Worm (Caenorhabditis elegans) whole organism, L1 larva: ENCODE measurements around the gene C17G10.13.
A peak's percentile ranks its signal among the peaks of the same experiment; 100 is the strongest.

Source experiments
- Y116A8C.19 ChIP-seq: sonication (generic microtip); optimal IDR thresholded peaks from 2 replicates; lab custom pipeline; 2016; ENCODE audit warnings: missing compliant biosample characterization, missing genetic modification characterization, borderline replicate concordance
- aha-1 ChIP-seq: fragments of 150-350 bp; optimal IDR thresholded peaks from 2 replicates; lab custom pipeline; 2014; ENCODE audit warnings: missing biosample characterization, missing genetic modification characterization
- alr-1 ChIP-seq: fragments of 200-800 bp; sonication (Bioruptor generic); optimal IDR thresholded peaks from 2 replicates; lab custom pipeline; 2018; ENCODE audit warnings: borderline replicate concordance, mild to moderate bottlenecking, missing genetic modification characterization, missing compliant biosample characterization
- aly-2 ChIP-seq: fragments of 150-350 bp; optimal IDR thresholded peaks from 2 replicates; lab custom pipeline; 2014; ENCODE audit warnings: missing biosample characterization, missing genetic modification characterization
- blmp-1 ChIP-seq: fragments of 150-350 bp; optimal IDR thresholded peaks from 2 replicates; lab custom pipeline; 2014; ENCODE audit warnings: missing biosample characterization, missing genetic modification characterization
- ceh-63 ChIP-seq: fragments of 200-800 bp; sonication (Bioruptor generic); optimal IDR thresholded peaks from 2 replicates; lab custom pipeline; 2018; ENCODE audit warnings: mild to moderate bottlenecking, missing genetic modification characterization, missing compliant biosample characterization
- ceh-8 ChIP-seq: fragments of 200-800 bp; sonication (Bioruptor generic); optimal IDR thresholded peaks from 2 replicates; lab custom pipeline; 2018; ENCODE audit warnings: mild to moderate bottlenecking, missing genetic modification characterization, moderate library complexity, missing compliant biosample characterization
- ceh-82 ChIP-seq, 3 experiments: fragments of 150-350 bp in 1 of 3; sonication (generic microtip) in 2 of 3; optimal IDR thresholded peaks; 2 replicates each; lab custom pipeline; 2014 to 2017; ENCODE audit warnings: missing biosample characterization in 3 of 3, missing genetic modification characterization in 3 of 3
- ceh-88 ChIP-seq: fragments of 200-800 bp; sonication (Bioruptor generic); IDR thresholded peaks from 2 replicates; pipeline ENCODE4 v1.3.6; 2022; ENCODE audit warnings: missing genetic modification characterization, missing compliant biosample characterization
- ces-1 ChIP-seq: fragments of 150-350 bp; optimal IDR thresholded peaks from 2 replicates; lab custom pipeline; 2014; ENCODE audit warnings: missing biosample characterization, missing genetic modification reagents, missing genetic modification characterization
- dsc-1 ChIP-seq: sonication (generic microtip); optimal IDR thresholded peaks from 2 replicates; lab custom pipeline; 2016; ENCODE audit warnings: mild to moderate bottlenecking, missing genetic modification characterization, missing compliant biosample characterization
- efl-1 ChIP-seq, 4 experiments: fragments of 150-350 bp; optimal IDR thresholded peaks in 3 of 4; peaks in 1 of 4; 1 replicate in 1 of 4; 2 replicates in 3 of 4; lab custom pipeline; 2014; ENCODE audit warnings: missing biosample characterization in 2 of 4, missing genetic modification characterization in 2 of 4, missing genetic modification reagents in 2 of 4
- efl-3 ChIP-seq: fragments of 200-800 bp; sonication (Bioruptor generic); optimal IDR thresholded peaks from 2 replicates; lab custom pipeline; 2018; ENCODE audit warnings: mild to moderate bottlenecking, missing genetic modification characterization, missing compliant biosample characterization
- egl-13 ChIP-seq: sonication (generic microtip); optimal IDR thresholded peaks from 2 replicates; lab custom pipeline; 2016; ENCODE audit warnings: missing genotype, missing genetic modification reagents, missing genetic modification characterization, missing compliant biosample characterization
- egl-27 ChIP-seq, 2 experiments: fragments of 150-350 bp in 1 of 2; sonication (generic microtip); optimal IDR thresholded peaks; 3 replicates each; lab custom pipeline; 2017 to 2018; ENCODE audit warnings: missing biosample characterization in 2 of 2, missing genetic modification characterization in 2 of 2, missing genetic modification reagents in 2 of 2
- elt-2 ChIP-seq: sonication (generic microtip); optimal IDR thresholded peaks from 2 replicates; lab custom pipeline; 2016; ENCODE audit warnings: missing genetic modification characterization, mild to moderate bottlenecking, inconsistent platforms, missing compliant biosample characterization, missing genetic modification reagents
- elt-3 ChIP-seq, 6 experiments: fragments of 150-350 bp in 1 of 6; sonication (generic microtip); optimal IDR thresholded peaks; 2 replicates each; lab custom pipeline; 2017 to 2018; ENCODE audit warnings: missing biosample characterization in 6 of 6, missing genetic modification characterization in 6 of 6, inconsistent platforms in 1 of 6
- fkh-10 ChIP-seq: sonication (generic microtip); optimal IDR thresholded peaks from 2 replicates; lab custom pipeline; 2017; ENCODE audit warnings: missing biosample characterization, missing genetic modification reagents, missing genetic modification characterization
- fkh-8 ChIP-seq: sonication (generic microtip); optimal IDR thresholded peaks from 2 replicates; lab custom pipeline; 2016; ENCODE audit warnings: mild to moderate bottlenecking, missing genetic modification characterization, missing compliant biosample characterization
- fos-1 ChIP-seq: fragments of 150-350 bp; optimal IDR thresholded peaks from 2 replicates; lab custom pipeline; 2014; ENCODE audit warnings: missing biosample characterization, missing genetic modification characterization
- hlh-17 ChIP-seq: fragments of 200-800 bp; sonication (Bioruptor generic); optimal IDR thresholded peaks from 2 replicates; lab custom pipeline; 2018; ENCODE audit warnings: missing genetic modification characterization, mild to moderate bottlenecking, missing compliant biosample characterization, moderate library complexity, borderline replicate concordance
- hlh-4 ChIP-seq: sonication (generic microtip); optimal IDR thresholded peaks from 2 replicates; lab custom pipeline; 2016; ENCODE audit warnings: mild to moderate bottlenecking, missing genetic modification characterization, missing compliant biosample characterization
- hpl-2 ChIP-seq: fragments of 150-350 bp; optimal IDR thresholded peaks from 2 replicates; lab custom pipeline; 2014; ENCODE audit warnings: missing biosample characterization, missing genetic modification reagents, missing genetic modification characterization
- isw-1 ChIP-seq: fragments of 200-800 bp; sonication (Bioruptor generic); IDR thresholded peaks from 2 replicates; pipeline ENCODE4 v1.3.6; 2022; ENCODE audit warnings: missing genetic modification characterization, missing compliant biosample characterization
- jun-1 ChIP-seq: fragments of 150-350 bp; optimal IDR thresholded peaks from 2 replicates; lab custom pipeline; 2014; ENCODE audit warnings: missing biosample characterization, missing genetic modification reagents, missing genetic modification characterization
- lin-14 ChIP-seq: fragments of 200-800 bp; sonication (Bioruptor generic); optimal IDR thresholded peaks from 2 replicates; lab custom pipeline; 2018; ENCODE audit warnings: mild to moderate bottlenecking, missing genetic modification characterization, moderate library complexity, missing compliant biosample characterization
- lin-15B ChIP-seq: fragments of 150-350 bp; sonication (generic microtip); optimal IDR thresholded peaks from 3 replicates; lab custom pipeline; 2014; ENCODE audit warnings: missing biosample characterization, missing genetic modification characterization
- lir-3 ChIP-seq: sonication (generic microtip); optimal IDR thresholded peaks from 2 replicates; lab custom pipeline; 2016; ENCODE audit warnings: mild to moderate bottlenecking, missing genetic modification characterization, moderate library complexity, missing compliant biosample characterization; ENCODE audit not compliant: poor library complexity
- mab-9 ChIP-seq: fragments of 200-800 bp; sonication (Bioruptor generic); IDR thresholded peaks from 2 replicates; pipeline ENCODE4 v1.3.6; 2022; ENCODE audit warnings: missing genetic modification reagents, missing genetic modification characterization, missing compliant biosample characterization
- mdl-1 ChIP-seq, 2 experiments: fragments of 150-350 bp; optimal IDR thresholded peaks; 2 replicates each; lab custom pipeline; 2014 to 2017; ENCODE audit warnings: missing biosample characterization in 2 of 2, missing genetic modification characterization in 2 of 2, inconsistent platforms in 1 of 2
- mep-1 ChIP-seq: fragments of 150-350 bp; optimal IDR thresholded peaks from 2 replicates; lab custom pipeline; 2014; ENCODE audit warnings: missing biosample characterization, missing genetic modification characterization
- nhr-11 ChIP-seq: fragments of 150-350 bp; optimal IDR thresholded peaks from 2 replicates; lab custom pipeline; 2014; ENCODE audit warnings: missing biosample characterization, missing genetic modification characterization
- nhr-12 ChIP-seq: sonication (generic microtip); optimal IDR thresholded peaks from 2 replicates; lab custom pipeline; 2017; ENCODE audit warnings: missing biosample characterization, missing genetic modification characterization
- nhr-20 ChIP-seq: sonication (generic microtip); optimal IDR thresholded peaks from 2 replicates; lab custom pipeline; 2016; ENCODE audit warnings: mild to moderate bottlenecking, missing genetic modification characterization, missing compliant biosample characterization
- nhr-237 ChIP-seq: fragments of 150-350 bp; optimal IDR thresholded peaks from 2 replicates; lab custom pipeline; 2014; ENCODE audit warnings: missing biosample characterization, missing genetic modification characterization
- nhr-28 ChIP-seq: fragments of 150-350 bp; optimal IDR thresholded peaks from 2 replicates; lab custom pipeline; 2014; ENCODE audit warnings: missing biosample characterization, missing genetic modification characterization
- nhr-76 ChIP-seq: sonication (generic microtip); optimal IDR thresholded peaks from 2 replicates; lab custom pipeline; 2017; ENCODE audit warnings: missing biosample characterization, missing genetic modification characterization
- nhr-77 ChIP-seq: fragments of 150-350 bp; optimal IDR thresholded peaks from 2 replicates; lab custom pipeline; 2014; ENCODE audit warnings: missing biosample characterization, missing genetic modification characterization
- nhr-84 ChIP-seq: sonication (generic microtip); optimal IDR thresholded peaks from 2 replicates; lab custom pipeline; 2017; ENCODE audit warnings: missing biosample characterization, missing genetic modification characterization
- pqm-1 ChIP-seq: sonication (generic microtip); optimal IDR thresholded peaks from 3 replicates; lab custom pipeline; 2017; ENCODE audit warnings: missing biosample characterization, missing genetic modification characterization
- snpc-4 ChIP-seq: fragments of 150-350 bp; optimal IDR thresholded peaks from 2 replicates; lab custom pipeline; 2014; ENCODE audit warnings: missing biosample characterization, missing genetic modification characterization
- snu-23 ChIP-seq: sonication (generic microtip); optimal IDR thresholded peaks from 2 replicates; lab custom pipeline; 2016; ENCODE audit warnings: missing genetic modification characterization, missing compliant biosample characterization
- sptf-1 ChIP-seq: fragments of 150-350 bp; optimal IDR thresholded peaks from 2 replicates; lab custom pipeline; 2014; ENCODE audit warnings: missing biosample characterization, missing genetic modification characterization
- sup-37 ChIP-seq: fragments of 200-800 bp; sonication (Bioruptor generic); optimal IDR thresholded peaks from 2 replicates; lab custom pipeline; 2018; ENCODE audit warnings: mild to moderate bottlenecking, missing genetic modification characterization, missing compliant biosample characterization
- swsn-7 ChIP-seq: sonication (generic microtip); optimal IDR thresholded peaks from 2 replicates; lab custom pipeline; 2016; ENCODE audit warnings: missing genetic modification characterization, missing compliant biosample characterization
- tlp-1 ChIP-seq: fragments of 150-350 bp; optimal IDR thresholded peaks from 2 replicates; lab custom pipeline; 2014; ENCODE audit warnings: missing biosample characterization, missing genetic modification characterization
- unc-130 ChIP-seq: fragments of 150-350 bp; optimal IDR thresholded peaks from 2 replicates; lab custom pipeline; 2017; ENCODE audit warnings: missing biosample characterization, missing genetic modification characterization, inconsistent platforms
- unc-62 ChIP-seq: fragments of 150-350 bp; optimal IDR thresholded peaks from 2 replicates; lab custom pipeline; 2014; ENCODE audit warnings: missing biosample characterization, missing genetic modification reagents, missing genetic modification characterization
- unc-86 ChIP-seq: sonication (generic microtip); optimal IDR thresholded peaks from 2 replicates; lab custom pipeline; 2016; ENCODE audit warnings: missing genetic modification characterization, missing compliant biosample characterization
- vab-15 ChIP-seq: sonication (generic microtip); optimal IDR thresholded peaks from 2 replicates; lab custom pipeline; 2017; ENCODE audit warnings: missing genotype, mild to moderate bottlenecking, missing genetic modification characterization, missing compliant biosample characterization
- zag-1 ChIP-seq: fragments of 150-350 bp; optimal IDR thresholded peaks from 2 replicates; lab custom pipeline; 2014; ENCODE audit warnings: missing biosample characterization, missing genetic modification characterization
- ztf-11 ChIP-seq, 2 experiments: sonication (generic microtip); optimal IDR thresholded peaks; 2 replicates each; lab custom pipeline; 2016 to 2017; ENCODE audit warnings: missing genetic modification characterization in 2 of 2, missing biosample characterization in 1 of 2, missing compliant biosample characterization in 1 of 2

The C17G10.13 gene

ce11 chrII:5593377-5593932 is 3.9 kb upstream of the C17G10.13 start, which contains the start of gene cdc-14 (continued):
- no peak for TF ChIP-seq ceh-8
- peak in 1 of 3 experiments; percentile 36 for TF ChIP-seq ceh-82 (tag; optimal IDR thresholded peaks at IDR 0.05; lab: Kevin White, UChicago)
- TF ChIP-seq aly-2 (tag; lab: Kevin White, UChicago), result no peak
- no peak for TF ChIP-seq efl-3 (GFP tag; lab: Kevin White, UChicago)
- peak; percentile 81 for TF ChIP-seq snpc-4 (tag; lab: Kevin White, UChicago)
- TF ChIP-seq nhr-77, result peak; percentile 59
- TF ChIP-seq fos-1 (tag; lab: Kevin White, UChicago), result peak; percentile 28
- peak; percentile 92 for TF ChIP-seq snu-23 (GFP tag; lab: Kevin White, UChicago)
- TF ChIP-seq unc-86, result no peak
- no peak for TF ChIP-seq nhr-11 (tag; lab: Kevin White, UChicago)
- peak; percentile 42 for TF ChIP-seq sup-37 (GFP tag; lab: Kevin White, UChicago)
- TF ChIP-seq hpl-2, result no peak
- peak; percentile 76 for TF ChIP-seq swsn-7
- TF ChIP-seq egl-13 (tag; lab: Kevin White, UChicago), result no peak
- peak; percentile 64 for TF ChIP-seq blmp-1 (tag; lab: Kevin White, UChicago)
- TF ChIP-seq nhr-84, result no peak
- peak; percentile 96 for TF ChIP-seq lin-14
- TF ChIP-seq tlp-1 (tag; lab: Kevin White, UChicago), result no peak
- no peak for TF ChIP-seq hlh-4 (tag; lab: Kevin White, UChicago)
- TF ChIP-seq jun-1 (tag; lab: Kevin White, UChicago), result no peak
- TF ChIP-seq lin-15B (tag; lab: Kevin White, UChicago), result peak; percentile 71
- TF ChIP-seq alr-1 (tag; lab: Kevin White, UChicago), result no peak
- no peak for TF ChIP-seq fkh-10
- TF ChIP-seq Y116A8C.19, result no peak
- TF ChIP-seq nhr-28 (tag; lab: Kevin White, UChicago), result no peak
- TF ChIP-seq mab-9 (GFP tag; lab: Robert Waterston, UW), result 0 out of 2 replicates have a peak, but pooled peaks have one; percentile 28
- peak; percentile 87 for TF ChIP-seq unc-130
- TF ChIP-seq lir-3, result peak; percentile 57
- TF ChIP-seq ces-1 (GFP tag; lab: Kevin White, UChicago), result no peak
- TF ChIP-seq fkh-8, result no peak
- TF ChIP-seq elt-3 (tag; optimal IDR thresholded peaks at IDR 0.05; lab: Kevin White, UChicago), result peak in 2 of 6 experiments; percentile 39 to 73
- TF ChIP-seq egl-27 (tag; optimal IDR thresholded peaks at IDR 0.05; lab: Kevin White, UChicago), result no peak
- TF ChIP-seq ceh-63 (GFP tag; lab: Kevin White, UChicago), result no peak
- TF ChIP-seq hlh-17, result no peak
- peak; percentile 56 for TF ChIP-seq vab-15 (tag; lab: Kevin White, UChicago)
- TF ChIP-seq pqm-1 (tag; lab: Kevin White, UChicago), result no peak
- no peak for TF ChIP-seq nhr-12
- peak; percentile 18 for TF ChIP-seq nhr-237 (tag; lab: Kevin White, UChicago)
- peak; percentile 84 for TF ChIP-seq mep-1
- peak; percentile 74 to 76 for TF ChIP-seq efl-1 (optimal IDR thresholded peaks at IDR 0.05; lab: Kevin White, UChicago)
- peak; percentile 65 to 94 for TF ChIP-seq efl-1 (GFP tag; optimal IDR thresholded peaks at IDR 0.05 in 1 of 2; lab: Kevin White, UChicago)
- TF ChIP-seq dsc-1, result no peak
- peak; percentile 37 for TF ChIP-seq isw-1 (GFP tag; lab: Robert Waterston, UW)
- TF ChIP-seq zag-1 (tag; lab: Kevin White, UChicago), result no peak
- no peak for TF ChIP-seq ceh-88
- no peak for TF ChIP-seq ztf-11 (tag; optimal IDR thresholded peaks at IDR 0.05; lab: Kevin White, UChicago)
- TF ChIP-seq sptf-1, result no peak
- TF ChIP-seq aha-1 (tag; lab: Kevin White, UChicago), result no peak
- peak in 1 of 2 experiments; percentile 87 for TF ChIP-seq mdl-1 (tag; optimal IDR thresholded peaks at IDR 0.05; lab: Kevin White, UChicago)
- TF ChIP-seq unc-62, result no peak
- TF ChIP-seq nhr-76, result no peak
- peak; percentile 33 for TF ChIP-seq elt-2 (tag; lab: Kevin White, UChicago)
- peak; percentile 91 for TF ChIP-seq nhr-20 (tag; lab: Kevin White, UChicago)
